Worm (Caenorhabditis elegans): Measurements from ENCODE around the gene K08F8.15.
A peak's percentile ranks its signal among the peaks of the same experiment; 100 is the strongest.

ce11 chrII:8795227-8795626, 28.6 kb downstream of the K08F8.15 start:
- no peak for TF ChIP-seq alr-1 (tag; optimal IDR thresholded peaks at IDR 0.05; ENCODE audit: borderline replicate concordance)
- TF ChIP-seq pax-3 (tag; optimal IDR thresholded peaks at IDR 0.05), result peak; percentile 55
- TF ChIP-seq ceh-8 (GFP tag; optimal IDR thresholded peaks at IDR 0.05), result no peak
- no peak for TF ChIP-seq snu-23 (GFP tag; optimal IDR thresholded peaks at IDR 0.05)
- TF ChIP-seq lsy-2 (tag; optimal IDR thresholded peaks at IDR 0.05), result no peak
- TF ChIP-seq ama-1 (optimal IDR thresholded peaks at IDR 0.05), result no peak
- no peak for TF ChIP-seq lin-13 (GFP tag; optimal IDR thresholded peaks at IDR 0.05)
- TF ChIP-seq elt-3 (tag; optimal IDR thresholded peaks at IDR 0.05), result no peak
- no peak for TF ChIP-seq fos-1 (tag; optimal IDR thresholded peaks at IDR 0.05)
- TF ChIP-seq nhr-12 (tag; optimal IDR thresholded peaks at IDR 0.05), result no peak
- no peak for TF ChIP-seq F16B12.6 (tag; optimal IDR thresholded peaks at IDR 0.05)

Measured in whole organism, L1 larva.